Worm (Caenorhabditis elegans) whole organism, mixed stage, embryonic: Measurements from ENCODE around the gene T24E12.13.

ENCODE experiments used
- M03D4.4 ChIP-seq: sonication (generic microtip); optimal IDR thresholded peaks from 2 replicates; lab custom pipeline; 2017; ENCODE audit warnings: mild to moderate bottlenecking, missing genetic modification characterization, missing compliant biosample characterization
- bed-3 ChIP-seq: fragments of 200-800 bp; sonication (Bioruptor generic); optimal IDR thresholded peaks from 3 replicates; lab custom pipeline; 2018; ENCODE audit warnings: mild to moderate bottlenecking, missing genetic modification characterization, moderate library complexity, missing compliant biosample characterization
- blmp-1 ChIP-seq: fragments of 150-350 bp; optimal IDR thresholded peaks from 2 replicates; lab custom pipeline; 2014; ENCODE audit warnings: missing biosample characterization, missing genetic modification characterization
- ceh-39 ChIP-seq: fragments of 150-350 bp; optimal IDR thresholded peaks from 2 replicates; lab custom pipeline; 2014; ENCODE audit warnings: missing biosample characterization, missing genetic modification characterization
- ceh-43 ChIP-seq: fragments of 200-800 bp; sonication (Bioruptor generic); optimal IDR thresholded peaks from 2 replicates; lab custom pipeline; 2018; ENCODE audit warnings: mild to moderate bottlenecking, missing genetic modification characterization, moderate library complexity, missing compliant biosample characterization
- ceh-83 ChIP-seq: fragments of 200-800 bp; sonication (Bioruptor generic); optimal IDR thresholded peaks from 2 replicates; lab custom pipeline; 2018; ENCODE audit warnings: mild to moderate bottlenecking, missing genetic modification characterization, missing compliant biosample characterization
- ces-1 ChIP-seq: fragments of 150-350 bp; optimal IDR thresholded peaks from 2 replicates; lab custom pipeline; 2014; ENCODE audit warnings: missing biosample characterization, missing genetic modification reagents, missing genetic modification characterization
- cnd-1 ChIP-seq: fragments of 200-800 bp; sonication (Bioruptor generic); optimal IDR thresholded peaks from 2 replicates; lab custom pipeline; 2018; ENCODE audit warnings: mild to moderate bottlenecking, missing genetic modification characterization, missing compliant biosample characterization
- elt-3 ChIP-seq: fragments of 150-350 bp; optimal IDR thresholded peaks from 2 replicates; lab custom pipeline; 2014; ENCODE audit warnings: missing biosample characterization, missing genetic modification characterization
- flh-1 ChIP-seq: fragments of 200-800 bp; sonication (Bioruptor generic); optimal IDR thresholded peaks from 2 replicates; lab custom pipeline; 2018; ENCODE audit warnings: mild to moderate bottlenecking, missing genetic modification characterization, moderate library complexity, missing compliant biosample characterization
- ham-2 ChIP-seq: fragments of 200-800 bp; sonication (Bioruptor generic); optimal IDR thresholded peaks from 2 replicates; lab custom pipeline; 2018; ENCODE audit warnings: mild to moderate bottlenecking, missing genetic modification characterization, missing compliant biosample characterization
- hlh-1 ChIP-seq: fragments of 150-350 bp; optimal IDR thresholded peaks from 2 replicates; lab custom pipeline; 2014; ENCODE audit warnings: missing biosample characterization, missing genetic modification reagents, missing genetic modification characterization
- lsy-2 ChIP-seq: fragments of 150-350 bp; optimal IDR thresholded peaks from 2 replicates; lab custom pipeline; 2014; ENCODE audit warnings: missing biosample characterization, missing genetic modification characterization
- mab-5 ChIP-seq: fragments of 150-350 bp; optimal IDR thresholded peaks from 2 replicates; lab custom pipeline; 2014; ENCODE audit warnings: missing biosample characterization, missing genetic modification characterization
- mep-1 ChIP-seq: fragments of 150-350 bp; optimal IDR thresholded peaks from 2 replicates; lab custom pipeline; 2017; ENCODE audit warnings: missing biosample characterization, missing genetic modification reagents, missing genetic modification characterization, inconsistent platforms
- mls-2 ChIP-seq: sonication (generic microtip); optimal IDR thresholded peaks from 2 replicates; lab custom pipeline; 2016; ENCODE audit warnings: mild to moderate bottlenecking, missing genetic modification characterization, moderate library complexity, missing compliant biosample characterization
- nhr-2 ChIP-seq: fragments of 150-350 bp; optimal IDR thresholded peaks from 2 replicates; lab custom pipeline; 2014; ENCODE audit warnings: missing biosample characterization, missing genetic modification characterization
- nhr-237 ChIP-seq: fragments of 150-350 bp; optimal IDR thresholded peaks from 2 replicates; lab custom pipeline; 2014; ENCODE audit warnings: missing biosample characterization, missing genetic modification characterization
- nhr-28 ChIP-seq: fragments of 150-350 bp; optimal IDR thresholded peaks from 2 replicates; lab custom pipeline; 2014; ENCODE audit warnings: missing biosample characterization, missing genetic modification characterization
- nhr-76 ChIP-seq: sonication (generic microtip); optimal IDR thresholded peaks from 2 replicates; lab custom pipeline; 2017; ENCODE audit warnings: missing biosample characterization, missing genetic modification characterization
- pha-4 ChIP-seq: fragments of 150-350 bp; optimal IDR thresholded peaks from 2 replicates; lab custom pipeline; 2018; ENCODE audit warnings: missing biosample characterization, missing genetic modification reagents, missing genetic modification characterization
- sem-2 ChIP-seq: fragments of 200-800 bp; sonication (Bioruptor generic); optimal IDR thresholded peaks from 2 replicates; lab custom pipeline; 2018; ENCODE audit warnings: mild to moderate bottlenecking, missing genetic modification characterization, missing compliant biosample characterization
- snpc-4 ChIP-seq: fragments of 150-350 bp; optimal IDR thresholded peaks from 2 replicates; lab custom pipeline; 2014; ENCODE audit warnings: missing biosample characterization, missing genetic modification characterization
- sptf-1 ChIP-seq: sonication (generic microtip); optimal IDR thresholded peaks from 2 replicates; lab custom pipeline; 2017; ENCODE audit warnings: mild to moderate bottlenecking, missing genetic modification characterization, moderate library complexity, missing compliant biosample characterization
- tbx-8 ChIP-seq: fragments of 200-800 bp; sonication (Bioruptor generic); optimal IDR thresholded peaks from 2 replicates; lab custom pipeline; 2018; ENCODE audit warnings: mild to moderate bottlenecking, missing genetic modification characterization, moderate library complexity, missing compliant biosample characterization
- unc-120 ChIP-seq: sonication (generic microtip); optimal IDR thresholded peaks from 2 replicates; lab custom pipeline; 2017; ENCODE audit warnings: missing genetic modification characterization, missing compliant biosample characterization; ENCODE audit not compliant: poor library complexity, severe bottlenecking
- unc-39 ChIP-seq: fragments of 150-350 bp; optimal IDR thresholded peaks from 2 replicates; lab custom pipeline; 2014; ENCODE audit warnings: missing biosample characterization, missing genetic modification characterization
- zip-8 ChIP-seq: fragments of 150-350 bp; optimal IDR thresholded peaks from 2 replicates; lab custom pipeline; 2014; ENCODE audit warnings: missing biosample characterization, missing genetic modification characterization
- ztf-11 ChIP-seq: fragments of 150-350 bp; optimal IDR thresholded peaks from 2 replicates; lab custom pipeline; 2014; ENCODE audit warnings: missing biosample characterization, missing genetic modification characterization

T24E12.13 gene

ce11 chrII:3748719-3749118 is 38.5 kb upstream of the T24E12.13 start, which contains the start of gene fbxb-90:
TSS of gene fbxb-90 (minus strand) at chrII:3748819.
- TF ChIP-seq nhr-237 (no peak), mep-1 (no peak), tbx-8 (no peak), ham-2 (GFP tag; lab: Kevin White, UChicago) (no peak), nhr-2 (tag; lab: Kevin White, UChicago) (no peak), unc-120 (tag; lab: Kevin White, UChicago) (no peak), lsy-2 (tag; lab: Kevin White, UChicago) (no peak), snpc-4 (tag; lab: Kevin White, UChicago) (no peak)

- TF ChIP-seq nhr-2 (tag; lab: Kevin White, UChicago) (no peak), elt-3 (tag; lab: Kevin White, UChicago) (no peak), sptf-1 (tag; lab: Kevin White, UChicago) (no peak), cnd-1 (tag; lab: Kevin White, UChicago) (no peak), ces-1 (GFP tag; lab: Kevin White, UChicago) (no peak), ztf-11 (tag; lab: Kevin White, UChicago) (no peak), pha-4 (tag; lab: Kevin White, UChicago) (no peak), flh-1 (GFP tag; lab: Kevin White, UChicago) (no peak), mab-5 (no peak)
- TF ChIP-seq, all 35 proteins: peak for 0
Measured at ce11 chrII:3750685-3751084, 36.6 kb upstream of the T24E12.13 start, which contains the start of gene fbxb-91. TSS of gene fbxb-91 (minus strand) at chrII:3750785.

ce11 chrII:3752184-3752583 is 35.1 kb upstream of the T24E12.13 start, which contains the start of gene sdz-11:
TSS of gene sdz-11 (minus strand) at chrII:3752284.
- TF ChIP-seq zip-8 (tag; lab: Kevin White, UChicago) (no peak), nhr-76 (tag; lab: Kevin White, UChicago) (no peak), lsy-2 (tag; lab: Kevin White, UChicago) (no peak), sem-2 (GFP tag; lab: Kevin White, UChicago) (no peak), ztf-11 (tag; lab: Kevin White, UChicago) (no peak), nhr-237 (no peak), hlh-1 (tag; lab: Kevin White, UChicago) (no peak), unc-39 (tag; lab: Kevin White, UChicago) (no peak), elt-3 (tag; lab: Kevin White, UChicago) (no peak)

ce11 chrII:3753598-3753997 is 33.7 kb upstream of the T24E12.13 start, which contains the start of gene rcd-1:
TSS of gene rcd-1 (plus strand) at chrII:3753898.
- TF ChIP-seq ces-1 (GFP tag; lab: Kevin White, UChicago) (no peak), mep-1 (no peak), ceh-83 (GFP tag; lab: Kevin White, UChicago) (no peak), nhr-237 (no peak), unc-120 (tag; lab: Kevin White, UChicago) (no peak), bed-3 (GFP tag; lab: Kevin White, UChicago) (no peak), sptf-1 (tag; lab: Kevin White, UChicago) (no peak), M03D4.4 (tag; lab: Kevin White, UChicago) (no peak), lsy-2 (tag; lab: Kevin White, UChicago) (no peak), sem-2 (GFP tag; lab: Kevin White, UChicago) (no peak), elt-3 (tag; lab: Kevin White, UChicago) (no peak), ham-2 (GFP tag; lab: Kevin White, UChicago) (no peak), ztf-11 (tag; lab: Kevin White, UChicago) (no peak), ceh-43 (no peak), nhr-2 (tag; lab: Kevin White, UChicago) (no peak), ceh-39 (tag; lab: Kevin White, UChicago) (no peak)

ce11 chrII:3757499-3757898 is 29.8 kb upstream of the T24E12.13 start, which contains the start of gene srx-111:
TSS of gene srx-111 (plus strand) at chrII:3757799.
- TF ChIP-seq cnd-1 (tag; lab: Kevin White, UChicago): no peak
- no peak for TF ChIP-seq elt-3 (tag; lab: Kevin White, UChicago)
- no peak for TF ChIP-seq pha-4 (tag; lab: Kevin White, UChicago)
- TF ChIP-seq tbx-8: no peak
- TF ChIP-seq ham-2 (GFP tag; lab: Kevin White, UChicago): no peak
- TF ChIP-seq, all 35 proteins: peak for 0

ce11 chrII:3759010-3759409 is 28.2 kb upstream of the T24E12.13 start, which contains the start of gene T24E12.12:
TSS of gene T24E12.12 (plus strand) at chrII:3759290.
- TF ChIP-seq snpc-4 (tag; lab: Kevin White, UChicago): no peak
- TF ChIP-seq ces-1 (GFP tag; lab: Kevin White, UChicago): no peak
- no peak for TF ChIP-seq blmp-1 (tag; lab: Kevin White, UChicago)
- no peak for TF ChIP-seq sem-2 (GFP tag; lab: Kevin White, UChicago)
- no peak for TF ChIP-seq ceh-39 (tag; lab: Kevin White, UChicago)
- no peak for TF ChIP-seq pha-4 (tag; lab: Kevin White, UChicago)
- no peak for TF ChIP-seq nhr-28
- no peak for TF ChIP-seq hlh-1 (tag; lab: Kevin White, UChicago)
- TF ChIP-seq unc-39 (tag; lab: Kevin White, UChicago): no peak
- TF ChIP-seq mls-2 (tag; lab: Kevin White, UChicago): no peak
- TF ChIP-seq tbx-8: no peak
- no peak for TF ChIP-seq unc-120 (tag; lab: Kevin White, UChicago)
- no peak for TF ChIP-seq zip-8 (tag; lab: Kevin White, UChicago)
- TF ChIP-seq sptf-1 (tag; lab: Kevin White, UChicago): no peak
- TF ChIP-seq nhr-2 (tag; lab: Kevin White, UChicago): no peak
- no peak for TF ChIP-seq mep-1
